Fruit fly (Drosophila melanogaster) whole organism, prepupa: ENCODE results near the gene Hph.

Source experiments
- CG10669 ChIP-seq: fragments of 200-800 bp; sonication (Bioruptor generic); optimal IDR thresholded peaks from 3 replicates; lab custom pipeline; 2018; ENCODE audit warnings: missing biosample characterization, mild to moderate bottlenecking, missing genetic modification characterization, moderate library complexity
- CG11294 ChIP-seq: fragments of 200-800 bp; sonication (Bioruptor generic); IDR thresholded peaks from 2 replicates; pipeline ENCODE4 v1.3.6; 2022; ENCODE audit warnings: missing biosample characterization, missing genetic modification characterization
- CG11762 ChIP-seq: fragments of 200-800 bp; sonication (Bioruptor generic); optimal IDR thresholded peaks from 3 replicates; lab custom pipeline; 2016; ENCODE audit warnings: missing biosample characterization, missing genetic modification characterization; ENCODE audit not compliant: insufficient read depth
- CG15336 ChIP-seq: fragments of 200-800 bp; sonication (Bioruptor generic); IDR thresholded peaks from 2 replicates; pipeline ENCODE4 v1.3.6; 2022; ENCODE audit warnings: missing biosample characterization, missing genetic modification characterization
- CG16779 ChIP-seq: fragments of 200-800 bp; sonication (Bioruptor generic); optimal IDR thresholded peaks from 3 replicates; lab custom pipeline; 2017; ENCODE audit warnings: missing biosample characterization, mild to moderate bottlenecking, missing genetic modification characterization
- CG3032 ChIP-seq: fragments of 200-800 bp; optimal IDR thresholded peaks from 2 replicates; lab custom pipeline; 2019; ENCODE audit warnings: missing biosample characterization, mild to moderate bottlenecking, missing genetic modification characterization, moderate library complexity
- CG31627 ChIP-seq: fragments of 200-800 bp; sonication (Bioruptor generic); optimal IDR thresholded peaks from 3 replicates; lab custom pipeline; 2016; ENCODE audit warnings: missing biosample characterization, missing genetic modification characterization
- CG34406 ChIP-seq: fragments of 200-800 bp; sonication (Bioruptor generic); optimal IDR thresholded peaks from 3 replicates; lab custom pipeline; 2016; ENCODE audit warnings: missing biosample characterization, missing genetic modification characterization
- CG6163 ChIP-seq: fragments of 200-800 bp; sonication (Bioruptor generic); IDR thresholded peaks from 3 replicates; pipeline ENCODE4 v1.3.6; 2022; ENCODE audit warnings: missing biosample characterization, missing genetic modification characterization
- CG6276 ChIP-seq: fragments of 200-800 bp; sonication (Bioruptor generic); optimal IDR thresholded peaks from 2 replicates; lab custom pipeline; 2017; ENCODE audit warnings: missing biosample characterization, mild to moderate bottlenecking, missing genetic modification characterization
- CG6792 ChIP-seq: fragments of 200-800 bp; sonication (Bioruptor generic); optimal IDR thresholded peaks from 3 replicates; lab custom pipeline; 2016; ENCODE audit warnings: missing biosample characterization, missing genetic modification characterization
- CG6854 ChIP-seq: fragments of 200-800 bp; sonication (Bioruptor generic); optimal IDR thresholded peaks from 2 replicates; lab custom pipeline; 2017; ENCODE audit warnings: missing biosample characterization, mild to moderate bottlenecking, missing genetic modification characterization
- CG7368 ChIP-seq: fragments of 200-800 bp; sonication (Bioruptor generic); optimal IDR thresholded peaks from 3 replicates; lab custom pipeline; 2016; ENCODE audit warnings: missing biosample characterization, missing genetic modification characterization
- CG8119 ChIP-seq: fragments of 200-800 bp; sonication (Bioruptor generic); IDR thresholded peaks from 3 replicates; pipeline ENCODE4 v1.3.6; 2022; ENCODE audit warnings: missing biosample characterization, missing genetic modification characterization
- CG8319 ChIP-seq: fragments of 200-800 bp; sonication (Bioruptor generic); optimal IDR thresholded peaks from 3 replicates; lab custom pipeline; 2016; ENCODE audit warnings: missing biosample characterization, missing genetic modification characterization
- CG9139 ChIP-seq: fragments of 200-800 bp; sonication (Bioruptor generic); optimal IDR thresholded peaks from 3 replicates; lab custom pipeline; 2017; ENCODE audit warnings: missing biosample characterization, mild to moderate bottlenecking, missing genetic modification characterization
- Eip93F ChIP-seq: fragments of 200-800 bp; sonication (Bioruptor generic); optimal IDR thresholded peaks from 2 replicates; lab custom pipeline; 2016; ENCODE audit warnings: missing biosample characterization, mild to moderate bottlenecking, missing genetic modification characterization
- Ets21C ChIP-seq: fragments of 200-800 bp; sonication (Bioruptor generic); optimal IDR thresholded peaks from 3 replicates; lab custom pipeline; 2016; ENCODE audit warnings: missing biosample characterization, missing genetic modification characterization
- Ets96B ChIP-seq: fragments of 200-800 bp; optimal IDR thresholded peaks from 2 replicates; lab custom pipeline; 2019; ENCODE audit warnings: missing biosample characterization, mild to moderate bottlenecking, missing genetic modification characterization, moderate library complexity
- Hr39 ChIP-seq: fragments of 200-800 bp; sonication (Bioruptor generic); optimal IDR thresholded peaks from 2 replicates; lab custom pipeline; 2016; ENCODE audit warnings: missing biosample characterization, missing genetic modification characterization
- Hr4 ChIP-seq: fragments of 200-800 bp; sonication (Bioruptor generic); optimal IDR thresholded peaks from 3 replicates; lab custom pipeline; 2016; ENCODE audit warnings: missing biosample characterization, missing genetic modification characterization
- Sox14 ChIP-seq: fragments of 200-800 bp; sonication (Bioruptor generic); optimal IDR thresholded peaks from 3 replicates; lab custom pipeline; 2016; ENCODE audit warnings: missing biosample characterization, missing genetic modification characterization
- acj6 ChIP-seq: fragments of 200-800 bp; sonication (Bioruptor generic); optimal IDR thresholded peaks from 3 replicates; lab custom pipeline; 2016; ENCODE audit warnings: missing biosample characterization, missing genetic modification characterization
- cyc ChIP-seq: fragments of 200-800 bp; sonication (Bioruptor generic); optimal IDR thresholded peaks from 3 replicates; lab custom pipeline; 2016; ENCODE audit warnings: missing biosample characterization, missing genetic modification characterization
- dac ChIP-seq: fragments of 200-800 bp; sonication (Bioruptor generic); optimal IDR thresholded peaks from 2 replicates; lab custom pipeline; 2017; ENCODE audit warnings: missing biosample characterization, mild to moderate bottlenecking, missing genetic modification characterization
- eg ChIP-seq: fragments of 200-800 bp; sonication (Bioruptor generic); IDR thresholded peaks from 3 replicates; pipeline ENCODE4 v1.3.6; 2022; ENCODE audit warnings: missing biosample characterization, missing genetic modification characterization
- fd85E ChIP-seq: fragments of 200-800 bp; sonication (Bioruptor generic); optimal IDR thresholded peaks from 3 replicates; lab custom pipeline; 2016; ENCODE audit warnings: missing biosample characterization, missing genetic modification characterization
- salr ChIP-seq, 2 experiments: fragments of 200-800 bp; sonication (Bioruptor generic); optimal IDR thresholded peaks; 3 replicates each; lab custom pipeline; 2016 to 2018; ENCODE audit warnings: missing biosample characterization in 2 of 2, missing genetic modification characterization in 2 of 2, mild to moderate bottlenecking in 1 of 2
- spab ChIP-seq: fragments of 200-800 bp; sonication (Bioruptor generic); optimal IDR thresholded peaks from 2 replicates; lab custom pipeline; 2017; ENCODE audit warnings: missing biosample characterization, mild to moderate bottlenecking, missing genetic modification characterization, missing genetic modification reagents
- ss ChIP-seq, 2 experiments: fragments of 200-800 bp; sonication (Bioruptor generic); optimal IDR thresholded peaks; 2 replicates in 1 of 2; 3 replicates in 1 of 2; lab custom pipeline; 2017 to 2018; ENCODE audit warnings: mild to moderate bottlenecking in 2 of 2, missing biosample characterization in 2 of 2, missing genetic modification characterization in 2 of 2, moderate library complexity in 1 of 2
- svp ChIP-seq: fragments of 200-800 bp; sonication (Bioruptor generic); peaks from one replicate; lab custom pipeline; 2016; ENCODE audit warnings: missing biosample characterization, missing genetic modification characterization
- vri ChIP-seq: fragments of 200-800 bp; sonication (Bioruptor generic); optimal IDR thresholded peaks from 3 replicates; lab custom pipeline; 2016; ENCODE audit warnings: missing biosample characterization, mild to moderate bottlenecking, missing genetic modification characterization

Gene Hph

dm6 chr3R:5223839-5224238 lies 33.0 kb upstream of the Hph start, which contains the start of gene CG14664:
Gene CG14664 (plus strand): TSS chr3R:5224139.
- no peak for TF ChIP-seq acj6 (GFP tag; lab: Kevin White, UChicago)
- no peak for TF ChIP-seq CG34406 (GFP tag; lab: Kevin White, UChicago)
- TF ChIP-seq CG6276 = no peak
- TF ChIP-seq svp (GFP tag; lab: Kevin White, UChicago) = no peak
- no peak for TF ChIP-seq CG9139 (GFP tag; lab: Kevin White, UChicago)
- TF ChIP-seq CG6792 (GFP tag; lab: Kevin White, UChicago) = no peak
- TF ChIP-seq CG31627 (GFP tag; lab: Kevin White, UChicago) = no peak
- no peak for TF ChIP-seq Hr39 (GFP tag; lab: Kevin White, UChicago)
- TF ChIP-seq CG11294 = no peak
- TF ChIP-seq Eip93F (GFP tag; lab: Kevin White, UChicago) = no peak
- TF ChIP-seq CG11762 (GFP tag; lab: Kevin White, UChicago) = no peak
- TF ChIP-seq CG6854 (GFP tag; lab: Kevin White, UChicago) = no peak
- TF ChIP-seq CG15336 (GFP tag; lab: Robert Waterston, UW) = no peak
- no peak for TF ChIP-seq salr (GFP tag; optimal IDR thresholded peaks at IDR 0.05; lab: Kevin White, UChicago)
- TF ChIP-seq CG7368 = no peak
- no peak for TF ChIP-seq vri (GFP tag; lab: Kevin White, UChicago)

- TF ChIP-seq ss (GFP tag; optimal IDR thresholded peaks at IDR 0.05; lab: Kevin White, UChicago) (no peak), cyc (no peak), Hr39 (GFP tag; lab: Kevin White, UChicago) (no peak), vri (GFP tag; lab: Kevin White, UChicago) (no peak), spab (GFP tag; lab: Kevin White, UChicago) (no peak), CG16779 (tag; lab: Kevin White, UChicago) (no peak), acj6 (GFP tag; lab: Kevin White, UChicago) (no peak), CG10669 (GFP tag; lab: Kevin White, UChicago) (no peak), CG6276 (no peak), Ets96B (tag; lab: Kevin White, UChicago) (no peak), dac (GFP tag; lab: Kevin White, UChicago) (no peak), CG9139 (GFP tag; lab: Kevin White, UChicago) (no peak), CG6163 (GFP tag; lab: Robert Waterston, UW) (no peak), CG34406 (GFP tag; lab: Kevin White, UChicago) (no peak), fd85E (GFP tag; lab: Kevin White, UChicago) (no peak), Ets21C (GFP tag; lab: Kevin White, UChicago) (no peak), CG11762 (GFP tag; lab: Kevin White, UChicago) (no peak), Eip93F (GFP tag; lab: Kevin White, UChicago) (no peak), CG8319 (no peak), CG3032 (tag; lab: Kevin White, UChicago) (no peak)
Measured at dm6 chr3R:5226025-5226424, 30.8 kb upstream of the Hph start, which contains the start of gene Vps37B. Gene Vps37B (plus strand): TSS chr3R:5226158.

DNA sequence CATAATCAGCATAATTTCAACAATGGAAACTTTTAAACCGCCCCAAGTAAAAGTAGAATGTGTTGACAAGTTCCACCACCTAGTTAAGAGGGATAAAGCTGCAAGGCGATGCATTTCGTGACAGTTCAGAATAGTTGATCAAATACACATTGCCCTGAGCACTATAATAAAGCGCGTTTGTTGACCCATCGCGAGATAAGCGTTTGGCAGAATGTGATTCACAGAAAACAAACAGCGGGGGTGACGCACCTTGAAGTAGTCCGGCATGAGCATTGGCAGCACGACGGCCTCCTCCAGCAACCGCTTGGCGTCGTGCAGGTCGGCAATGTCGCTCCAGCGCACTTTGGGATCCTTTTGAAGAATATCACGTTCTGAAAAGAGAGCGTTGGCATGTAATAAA lies 27.4 kb upstream of the Hph start:
- TF ChIP-seq Sox14 (GFP tag; lab: Kevin White, UChicago) = no peak
- 0 out of 3 replicates have a peak, but pooled peaks have one; percentile 31 for TF ChIP-seq eg (GFP tag; lab: Robert Waterston, UW)

- TF ChIP-seq CG16779 (tag; lab: Kevin White, UChicago) (peak; percentile 53), Hr4 (GFP tag; lab: Kevin White, UChicago) (no peak), CG11294 (no peak), CG15336 (GFP tag; lab: Robert Waterston, UW) (peak; percentile 32; the same call in 1 of the 2 replicates), CG8119 (peak; percentile 52), ss (GFP tag; optimal IDR thresholded peaks at IDR 0.05; lab: Kevin White, UChicago) (peak in 1 of 2 experiments; percentile 44)
Measured at dm6 chr3R:5231383-5232196, 25.2 kb upstream of the Hph start.
